Worm (Caenorhabditis elegans): ENCODE results near the gene ulp-4.

Gene ulp-4

ce11 chrII:8143278-8143931 is 13.6 kb downstream of the ulp-4 start, which contains the start of the genes ints-11 and rpl-10 (continued):
- TF ChIP-seq nhr-20 (tag; optimal IDR thresholded peaks at IDR 0.05) (peak; percentile 27), mab-9 (GFP tag; IDR thresholded peaks at IDR 0.05) (no peak), blmp-1 (tag; optimal IDR thresholded peaks at IDR 0.05) (peak; percentile 66), nhr-77 (tag; optimal IDR thresholded peaks at IDR 0.05) (no peak), ets-5 (GFP tag; IDR thresholded peaks at IDR 0.05) (no peak), elt-3 (tag; optimal IDR thresholded peaks at IDR 0.05) (peak in 1 of 6 experiments; percentile 33), ceh-82 (tag; optimal IDR thresholded peaks at IDR 0.05) (peak in 2 of 3 experiments; percentile 28 to 63), tbx-2 (tag; optimal IDR thresholded peaks at IDR 0.05) (peak; percentile 19), swsn-7 (tag; optimal IDR thresholded peaks at IDR 0.05) (peak; percentile 29), zag-1 (tag; optimal IDR thresholded peaks at IDR 0.05) (no peak), dsc-1 (tag; optimal IDR thresholded peaks at IDR 0.05) (no peak), pqm-1 (tag; optimal IDR thresholded peaks at IDR 0.05) (no peak), unc-86 (tag; optimal IDR thresholded peaks at IDR 0.05) (no peak), efl-1 (optimal IDR thresholded peaks at IDR 0.05) (peak; percentile 67 to 74), efl-1 (GFP tag; optimal IDR thresholded peaks at IDR 0.05 in 1 of 2) (peak; percentile 70 to 90), fos-1 (tag; optimal IDR thresholded peaks at IDR 0.05) (no peak), dpl-1 (GFP tag; optimal IDR thresholded peaks at IDR 0.05) (peak; percentile 51 to 74 (median 71)), nhr-11 (tag; optimal IDR thresholded peaks at IDR 0.05) (no peak), nhr-76 (tag; optimal IDR thresholded peaks at IDR 0.05) (no peak), unc-130 (tag; optimal IDR thresholded peaks at IDR 0.05) (peak; percentile 58), snpc-4 (tag; optimal IDR thresholded peaks at IDR 0.05) (no peak), ceh-90 (tag; optimal IDR thresholded peaks at IDR 0.05) (no peak), nhr-47 (tag; optimal IDR thresholded peaks at IDR 0.05) (peak; percentile 41), nhr-71 (tag; optimal IDR thresholded peaks at IDR 0.05) (peak; percentile 65), jun-1 (tag; optimal IDR thresholded peaks at IDR 0.05) (no peak), ces-1 (GFP tag; optimal IDR thresholded peaks at IDR 0.05) (no peak), mdl-1 (tag; optimal IDR thresholded peaks at IDR 0.05) (peak in 1 of 2 experiments; percentile 29), nhr-28 (tag; optimal IDR thresholded peaks at IDR 0.05) (no peak), lin-39 (tag; optimal IDR thresholded peaks at IDR 0.05) (no peak), unc-30 (tag; optimal IDR thresholded peaks at IDR 0.05) (no peak), fkh-8 (tag; optimal IDR thresholded peaks at IDR 0.05) (no peak), sptf-1 (tag; optimal IDR thresholded peaks at IDR 0.05) (no peak), irx-1 (tag; optimal IDR thresholded peaks at IDR 0.05) (no peak), hpl-2 (GFP tag; optimal IDR thresholded peaks at IDR 0.05) (no peak), sup-37 (GFP tag; optimal IDR thresholded peaks at IDR 0.05) (no peak), nhr-90 (tag; optimal IDR thresholded peaks at IDR 0.05; ENCODE audit: poor library complexity) (no peak), ztf-11 (tag; optimal IDR thresholded peaks at IDR 0.05) (no peak), grh-1 (GFP tag; IDR thresholded peaks at IDR 0.05) (no peak), nhr-12 (tag; optimal IDR thresholded peaks at IDR 0.05) (no peak), lin-15B (tag; optimal IDR thresholded peaks at IDR 0.05) (peak; percentile 43), sox-4 (tag; optimal IDR thresholded peaks at IDR 0.05) (no peak), fkh-4 (tag; optimal IDR thresholded peaks at IDR 0.05; ENCODE audit: borderline replicate concordance) (no peak), mep-1 (tag; optimal IDR thresholded peaks at IDR 0.05) (peak; percentile 72), unc-98 (GFP tag; IDR thresholded peaks at IDR 0.05) (no peak), alr-1 (tag; optimal IDR thresholded peaks at IDR 0.05; ENCODE audit: borderline replicate concordance) (no peak), pax-3 (tag; optimal IDR thresholded peaks at IDR 0.05) (no peak), Y116A8C.19 (tag; optimal IDR thresholded peaks at IDR 0.05; ENCODE audit: borderline replicate concordance) (no peak), egl-13 (tag; optimal IDR thresholded peaks at IDR 0.05) (no peak), efl-3 (GFP tag; optimal IDR thresholded peaks at IDR 0.05) (no peak), rnt-1 (tag; optimal IDR thresholded peaks at IDR 0.05) (peak; percentile 44), lin-13 (GFP tag; optimal IDR thresholded peaks at IDR 0.05) (peak; percentile 12), vab-15 (tag; optimal IDR thresholded peaks at IDR 0.05) (no peak)
